Fruit fly (Drosophila melanogaster): ENCODE results near the gene robl37BC.

Gene robl37BC

dm6 chr2L:18968370-18969105 is 42.1 kb upstream of the robl37BC start, which contains the start of the genes Nak and Tango6 (continued):
- TF ChIP-seq gt (GFP tag; IDR thresholded peaks at IDR 0.05) (no peak), CG33213 (GFP tag; optimal IDR thresholded peaks at IDR 0.05) (peak; percentile 65), CG2116 (GFP tag; optimal IDR thresholded peaks at IDR 0.05) (peak; percentile 95), caup (GFP tag; optimal IDR thresholded peaks at IDR 0.05; ENCODE audit: severe bottlenecking) (no peak), CG12942 (GFP tag; optimal IDR thresholded peaks at IDR 0.05) (no peak), Antp (GFP tag; optimal IDR thresholded peaks at IDR 0.05) (peak; percentile 6), Atf-2 (GFP tag; optimal IDR thresholded peaks at IDR 0.05) (peak; percentile 44), onecut (GFP tag; IDR thresholded peaks at IDR 0.05) (peak; percentile 26; the same call in 1 of the 2 replicates), CG4282 (GFP tag; optimal IDR thresholded peaks at IDR 0.05) (no peak), nom (GFP tag; optimal IDR thresholded peaks at IDR 0.05) (no peak), esg (GFP tag; conservative IDR thresholded peaks at IDR 0.05) (no peak), gro (GFP tag; optimal IDR thresholded peaks at IDR 0.05) (peak; percentile 15), rib (GFP tag; IDR thresholded peaks at IDR 0.05) (peak; percentile 82), chinmo (GFP tag; IDR thresholded peaks at IDR 0.05; ENCODE audit: partially characterized antibody) (peak; percentile 98), lab (GFP tag; optimal IDR thresholded peaks at IDR 0.05) (no peak), hb (GFP tag; IDR thresholded peaks at IDR 0.05; ENCODE audit: partially characterized antibody) (peak; percentile 92), Xbp1 (GFP tag; optimal IDR thresholded peaks at IDR 0.05) (peak; percentile 23), TFAM (GFP tag; optimal IDR thresholded peaks at IDR 0.05) (no peak), cas (GFP tag; IDR thresholded peaks at IDR 0.05) (no peak), CG17186 (GFP tag; optimal IDR thresholded peaks at IDR 0.05) (peak; percentile 97), CG12659 (GFP tag; optimal IDR thresholded peaks at IDR 0.05) (peak; percentile 68), HHEX (GFP tag; optimal IDR thresholded peaks at IDR 0.05) (no peak), phol (tag; optimal IDR thresholded peaks at IDR 0.05) (peak; percentile 68), CG12104 (GFP tag; optimal IDR thresholded peaks at IDR 0.05) (no peak), row (GFP tag; IDR thresholded peaks at IDR 0.05) (peak; percentile 86), Fer1 (GFP tag; optimal IDR thresholded peaks at IDR 0.05) (no peak), CG18599 (GFP tag; optimal IDR thresholded peaks at IDR 0.05) (peak; percentile 9), ac (GFP tag; optimal IDR thresholded peaks at IDR 0.05) (no peak), exex (tag; optimal IDR thresholded peaks at IDR 0.05) (peak; percentile 9), grn (GFP tag; optimal IDR thresholded peaks at IDR 0.05) (peak; percentile 33), wek (GFP tag; optimal IDR thresholded peaks at IDR 0.05) (no peak), vnd (GFP tag; IDR thresholded peaks at IDR 0.05; ENCODE audit: partially characterized antibody) (peak; percentile 96), CG17802 (tag; optimal IDR thresholded peaks at IDR 0.05) (peak; percentile 48), CG1647 (GFP tag; optimal IDR thresholded peaks at IDR 0.05) (peak; percentile 11), Side (GFP tag; optimal IDR thresholded peaks at IDR 0.05) (no peak), CG10959 (GFP tag; IDR thresholded peaks at IDR 0.05) (no peak), NFAT (GFP tag; IDR thresholded peaks at IDR 0.05) (no peak), CG18764 (GFP tag; optimal IDR thresholded peaks at IDR 0.05) (no peak), Bteb2 (GFP tag; optimal IDR thresholded peaks at IDR 0.05) (peak; percentile 31), sr (GFP tag; IDR thresholded peaks at IDR 0.05) (peak; percentile 58; the same call in 1 of the 3 replicates), CG18262 (tag; optimal IDR thresholded peaks at IDR 0.05) (peak; percentile 32), dm (GFP tag; optimal IDR thresholded peaks at IDR 0.05) (peak; percentile 55), maf-S (GFP tag; optimal IDR thresholded peaks at IDR 0.05) (peak; percentile 0), CG31388 (GFP tag; optimal IDR thresholded peaks at IDR 0.05) (no peak), Atf3 (GFP tag; optimal IDR thresholded peaks at IDR 0.05) (no peak), CG17568 (GFP tag; optimal IDR thresholded peaks at IDR 0.05) (no peak), NfI (GFP tag; optimal IDR thresholded peaks at IDR 0.05) (peak; percentile 16), CG2129 (GFP tag; IDR thresholded peaks at IDR 0.05; ENCODE audit: partially characterized antibody) (peak; percentile 95), CG13624 (GFP tag; optimal IDR thresholded peaks at IDR 0.05) (peak; percentile 74)

Data from whole organism, embryonic.